Worm (Caenorhabditis elegans) whole organism, L3 larva: ENCODE measurements around the gene Y53C12A.11.
A peak's percentile ranks its signal among the peaks of the same experiment; 100 is the strongest.
"Not testable (repeated sequence)": the region's sequence is repeated elsewhere in the genome, so short reads cannot be mapped to it uniquely, and the experiment has no call there.

Source experiments
- R02D3.7 ChIP-seq: fragments of 150-350 bp; optimal IDR thresholded peaks from 2 replicates; lab custom pipeline; 2014; ENCODE audit warnings: missing biosample characterization, missing genetic modification characterization
- aly-2 ChIP-seq: fragments of 150-350 bp; optimal IDR thresholded peaks from 2 replicates; lab custom pipeline; 2014; ENCODE audit warnings: missing biosample characterization, missing genetic modification characterization
- ama-1 ChIP-seq: fragments of 150-350 bp; optimal IDR thresholded peaks from 2 replicates; lab custom pipeline; 2018
- ceh-28 ChIP-seq: fragments of 150-350 bp; optimal IDR thresholded peaks from 2 replicates; lab custom pipeline; 2014; ENCODE audit warnings: missing biosample characterization, missing genetic modification reagents, missing genetic modification characterization
- ceh-82 ChIP-seq: fragments of 150-350 bp; optimal IDR thresholded peaks from 2 replicates; lab custom pipeline; 2014; ENCODE audit warnings: missing biosample characterization, missing genetic modification characterization
- daf-12 ChIP-seq: fragments of 150-350 bp; optimal IDR thresholded peaks from 2 replicates; lab custom pipeline; 2014; ENCODE audit warnings: missing biosample characterization, missing genetic modification reagents, missing genetic modification characterization
- egl-27 ChIP-seq: sonication (generic microtip); optimal IDR thresholded peaks from 4 replicates; lab custom pipeline; 2017; ENCODE audit warnings: missing biosample characterization, missing genetic modification reagents, missing genetic modification characterization
- elt-2 ChIP-seq: sonication (generic microtip); optimal IDR thresholded peaks from 2 replicates; lab custom pipeline; 2016; ENCODE audit warnings: missing genetic modification reagents, mild to moderate bottlenecking, missing genetic modification characterization, missing compliant biosample characterization
- elt-3 ChIP-seq, 3 experiments: fragments of 150-350 bp in 1 of 3; sonication (generic microtip) in 2 of 3; optimal IDR thresholded peaks; 2 replicates in 2 of 3; 4 replicates in 1 of 3; lab custom pipeline; 2014 to 2017; ENCODE audit warnings: missing biosample characterization in 3 of 3, missing genetic modification characterization in 3 of 3
- fkh-10 ChIP-seq: sonication (generic microtip); optimal IDR thresholded peaks from 2 replicates; lab custom pipeline; 2017; ENCODE audit warnings: missing biosample characterization, missing genetic modification reagents, missing genetic modification characterization
- fkh-2 ChIP-seq: fragments of 150-350 bp; optimal IDR thresholded peaks from 2 replicates; lab custom pipeline; 2014; ENCODE audit warnings: missing biosample characterization, missing genetic modification reagents, missing genetic modification characterization
- fos-1 ChIP-seq: fragments of 150-350 bp; optimal IDR thresholded peaks from 2 replicates; lab custom pipeline; 2014; ENCODE audit warnings: missing biosample characterization, missing genetic modification characterization
- hmg-11 ChIP-seq: sonication (generic microtip); optimal IDR thresholded peaks from 2 replicates; lab custom pipeline; 2016; ENCODE audit warnings: missing genetic modification characterization, missing compliant biosample characterization
- jun-1 ChIP-seq: fragments of 150-350 bp; optimal IDR thresholded peaks from 2 replicates; lab custom pipeline; 2014; ENCODE audit warnings: missing biosample characterization, missing genetic modification reagents, missing genetic modification characterization
- lin-15B ChIP-seq: fragments of 150-350 bp; optimal IDR thresholded peaks from 2 replicates; lab custom pipeline; 2014; ENCODE audit warnings: missing biosample characterization, missing genetic modification characterization
- lin-39 ChIP-seq: fragments of 150-350 bp; optimal IDR thresholded peaks from 2 replicates; lab custom pipeline; 2018; ENCODE audit warnings: missing biosample characterization, missing genetic modification reagents, missing genetic modification characterization
- nfya-1 ChIP-seq: sonication (generic microtip); optimal IDR thresholded peaks from 2 replicates; lab custom pipeline; 2017; ENCODE audit warnings: missing genetic modification characterization, mild to moderate bottlenecking, missing compliant biosample characterization, antibody characterized with exemption, moderate library complexity; ENCODE audit not compliant: insufficient read depth
- nhr-11 ChIP-seq: fragments of 150-350 bp; optimal IDR thresholded peaks from 2 replicates; lab custom pipeline; 2014; ENCODE audit warnings: missing biosample characterization, missing genetic modification characterization
- nhr-237 ChIP-seq: fragments of 150-350 bp; optimal IDR thresholded peaks from 2 replicates; lab custom pipeline; 2014; ENCODE audit warnings: missing biosample characterization, missing genetic modification characterization
- nhr-67 ChIP-seq: fragments of 150-350 bp; optimal IDR thresholded peaks from 2 replicates; lab custom pipeline; 2014; ENCODE audit warnings: missing biosample characterization, missing genetic modification characterization
- nhr-76 ChIP-seq: fragments of 150-350 bp; sonication (generic microtip); optimal IDR thresholded peaks from 5 replicates; lab custom pipeline; 2014; ENCODE audit warnings: missing biosample characterization, missing genetic modification characterization
- nhr-77 ChIP-seq: fragments of 150-350 bp; optimal IDR thresholded peaks from 2 replicates; lab custom pipeline; 2014; ENCODE audit warnings: missing biosample characterization, missing genetic modification characterization
- pqm-1 ChIP-seq: fragments of 150-350 bp; optimal IDR thresholded peaks from 2 replicates; lab custom pipeline; 2017; ENCODE audit warnings: missing biosample characterization, missing genetic modification characterization, inconsistent platforms
- tbx-2 ChIP-seq: sonication (generic microtip); optimal IDR thresholded peaks from 2 replicates; lab custom pipeline; 2016; ENCODE audit warnings: mild to moderate bottlenecking, missing genetic modification characterization, missing compliant biosample characterization
- unc-39 ChIP-seq: sonication (generic microtip); optimal IDR thresholded peaks from 4 replicates; lab custom pipeline; 2017; ENCODE audit warnings: missing biosample characterization, missing genetic modification characterization
- unc-62 ChIP-seq: fragments of 150-350 bp; sonication (generic microtip); optimal IDR thresholded peaks from 4 replicates; lab custom pipeline; 2014; ENCODE audit warnings: missing biosample characterization, missing genetic modification reagents, missing genetic modification characterization
- zag-1 ChIP-seq: fragments of 150-350 bp; optimal IDR thresholded peaks from 2 replicates; lab custom pipeline; 2014; ENCODE audit warnings: missing biosample characterization, missing genetic modification characterization
- ztf-11 ChIP-seq: fragments of 150-350 bp; optimal IDR thresholded peaks from 2 replicates; lab custom pipeline; 2014; ENCODE audit warnings: missing biosample characterization, missing genetic modification characterization

The Y53C12A.11 gene

ce11 chrII:9718631-9719252 is at the start of gene Y53C12A.11:
Y53C12A.11 (minus strand) TSS chrII:9718698.
- not testable (repeated sequence) for TF ChIP-seq hmg-11; elt-2 (tag; lab: Kevin White, UChicago); elt-3 (tag; optimal IDR thresholded peaks at IDR 0.05; lab: Kevin White, UChicago)

ce11 chrII:9764696-9765095 is 46.2 kb upstream of the Y53C12A.11 start:
- no peak for TF ChIP-seq ama-1 (lab: Kevin White, UChicago)
- TF ChIP-seq jun-1 (tag; lab: Kevin White, UChicago) = no peak
- TF ChIP-seq nhr-67 (tag; lab: Kevin White, UChicago) = no peak
- TF ChIP-seq nfya-1 (tag; lab: Kevin White, UChicago) = no peak

ce11 chrII:9759382-9759781 is 40.9 kb upstream of the Y53C12A.11 start:
- TF ChIP-seq nhr-11 (tag; lab: Kevin White, UChicago) (peak; percentile 60), nfya-1 (tag; lab: Kevin White, UChicago) (peak; percentile 26), zag-1 (tag; lab: Kevin White, UChicago) (no peak)

ce11 chrII:9757651-9758282 is 39.3 kb upstream of the Y53C12A.11 start, which contains the start of gene shk-1:
shk-1 (plus strand) TSS chrII:9758232.
- TF ChIP-seq nhr-67 (tag; lab: Kevin White, UChicago) (no peak), unc-62 (GFP tag; lab: Kevin White, UChicago) (no peak), nhr-237 (tag; lab: Kevin White, UChicago) (no peak), nhr-11 (tag; lab: Kevin White, UChicago) (peak; percentile 40), elt-2 (tag; lab: Kevin White, UChicago) (no peak), nfya-1 (tag; lab: Kevin White, UChicago) (peak; percentile 31), jun-1 (tag; lab: Kevin White, UChicago) (no peak), unc-39 (tag; lab: Kevin White, UChicago) (no peak)

DNA sequence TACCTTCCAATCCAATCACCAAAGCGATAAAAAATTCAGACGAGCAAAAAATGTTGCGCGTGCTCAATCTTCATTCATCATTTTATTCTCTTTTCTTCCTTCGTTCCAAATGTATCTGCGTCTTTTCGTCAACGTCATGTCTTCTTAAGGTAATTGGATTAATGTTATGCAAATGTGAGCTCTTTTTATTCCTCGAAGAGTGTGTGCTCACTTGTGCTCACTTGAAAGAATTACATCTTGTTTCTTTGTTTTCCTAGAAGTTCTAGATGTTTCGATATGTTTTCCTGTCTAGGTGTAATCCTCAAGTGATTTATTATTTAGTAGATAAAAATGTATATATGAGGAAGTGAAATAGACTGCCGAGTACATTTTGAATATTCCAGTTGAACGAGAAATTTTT is 36.9 kb upstream of the Y53C12A.11 start:
- TF ChIP-seq fkh-10 (GFP tag; lab: Kevin White, UChicago) = peak; percentile 45
- no peak for TF ChIP-seq pqm-1 (tag; lab: Kevin White, UChicago)

- TF ChIP-seq lin-39 (no peak), fkh-2 (tag; lab: Kevin White, UChicago) (no peak), elt-3 (tag; optimal IDR thresholded peaks at IDR 0.05; lab: Kevin White, UChicago) (no peak), lin-15B (tag; lab: Kevin White, UChicago) (no peak), nhr-76 (tag; lab: Kevin White, UChicago) (no peak), fos-1 (tag; lab: Kevin White, UChicago) (no peak), ztf-11 (tag; lab: Kevin White, UChicago) (no peak), elt-2 (tag; lab: Kevin White, UChicago) (no peak), aly-2 (no peak), nhr-67 (tag; lab: Kevin White, UChicago) (no peak), zag-1 (tag; lab: Kevin White, UChicago) (no peak), daf-12 (tag; lab: Kevin White, UChicago) (no peak), nhr-11 (tag; lab: Kevin White, UChicago) (no peak), egl-27 (tag; lab: Kevin White, UChicago) (no peak), tbx-2 (tag; lab: Kevin White, UChicago) (no peak)
Measured at ce11 chrII:9753730-9754129, 35.2 kb upstream of the Y53C12A.11 start, which contains the start of gene ZK1321.1. ZK1321.1 (plus strand) TSS chrII:9754030.

- TF ChIP-seq ceh-82 (tag; lab: Kevin White, UChicago) = no peak
- TF ChIP-seq nhr-77 (tag; lab: Kevin White, UChicago) = no peak
- TF ChIP-seq daf-12 (tag; lab: Kevin White, UChicago) = no peak
- TF ChIP-seq egl-27 (tag; lab: Kevin White, UChicago) = no peak
- no peak for TF ChIP-seq R02D3.7
- no peak for TF ChIP-seq unc-62 (GFP tag; lab: Kevin White, UChicago)
- no peak for TF ChIP-seq ceh-28 (tag; lab: Kevin White, UChicago)
Measured at ce11 chrII:9753056-9753455, 34.6 kb upstream of the Y53C12A.11 start, which contains the start of gene Y53C12B.7. Y53C12B.7 (minus strand) TSS chrII:9753218.
